Fruit fly (Drosophila melanogaster): ENCODE measurements around the gene Dph3.

Dph3 gene

DNA sequence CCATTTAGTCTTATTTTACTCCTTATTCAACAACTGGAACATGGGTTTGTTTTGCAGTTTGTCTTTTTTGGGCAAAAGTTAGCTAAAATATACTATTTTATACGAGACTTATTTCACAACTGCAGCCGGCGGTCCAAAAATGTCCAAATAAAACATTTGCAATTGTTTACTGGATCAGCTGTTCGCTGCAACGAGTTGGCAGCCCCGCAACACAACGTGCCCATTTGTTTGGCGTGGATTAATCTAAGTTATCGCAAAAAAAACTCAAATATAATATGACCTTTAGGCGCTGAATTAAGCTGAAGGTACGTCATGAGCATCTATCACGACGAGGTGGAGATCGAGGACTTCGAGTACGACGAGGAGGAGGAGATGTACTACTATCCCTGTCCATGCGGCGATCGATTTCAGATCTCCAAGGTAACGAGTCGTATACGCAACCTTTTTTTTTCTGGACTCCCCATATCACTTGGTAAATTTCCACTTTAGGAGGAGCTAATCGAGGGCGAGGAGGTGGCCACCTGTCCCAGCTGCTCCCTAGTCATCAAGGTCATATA, at the start of gene Dph3, which contains the start of gene CG17187:
Dph3 (plus strand) TSS at position 208 of the 557 bp plus-strand sequence.
CG17187 (minus strand) TSS at position 175 of the 557 bp plus-strand sequence.
- TF ChIP-seq CrebA (GFP tag; optimal IDR thresholded peaks at IDR 0.05; ENCODE audit: borderline replicate concordance) (no peak), Rel (GFP tag; optimal IDR thresholded peaks at IDR 0.05) (no peak), Rel (tag; optimal IDR thresholded peaks at IDR 0.05) (peak; percentile 37), Myc (optimal IDR thresholded peaks at IDR 0.05) (peak; percentile 2)

DNA sequence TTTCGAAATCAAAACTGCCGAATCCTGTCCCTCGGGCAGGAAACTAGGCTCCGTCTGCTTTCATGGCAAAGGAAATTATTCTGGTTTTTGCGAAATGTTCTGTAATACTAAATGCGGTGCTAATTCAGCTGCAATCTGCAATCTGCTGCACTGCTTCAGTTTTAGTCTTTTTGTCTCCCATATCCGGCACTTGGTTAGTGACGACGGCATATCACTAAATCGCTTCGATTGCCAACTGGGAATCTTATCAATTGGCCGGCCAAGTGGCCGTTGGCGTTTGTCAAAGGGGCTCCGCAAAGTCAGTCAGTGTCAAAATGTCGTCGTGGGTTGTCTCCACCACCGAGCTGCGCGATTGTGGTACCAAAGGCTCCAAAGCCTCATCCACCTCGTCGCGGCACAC, 35.9 kb upstream of the Dph3 start, which contains the start of gene CG18577:
CG18577 (plus strand) TSS at position 301 of the 400 bp plus-strand sequence.
- no peak for TF ChIP-seq jim (GFP tag; optimal IDR thresholded peaks at IDR 0.05)
- no peak for TF ChIP-seq sage (GFP tag; optimal IDR thresholded peaks at IDR 0.05)
- TF ChIP-seq rgr (GFP tag; optimal IDR thresholded peaks at IDR 0.05) = no peak
- TF ChIP-seq Dfd (GFP tag; optimal IDR thresholded peaks at IDR 0.05) = no peak
- no peak for TF ChIP-seq psq (GFP tag; optimal IDR thresholded peaks at IDR 0.05)

DNA sequence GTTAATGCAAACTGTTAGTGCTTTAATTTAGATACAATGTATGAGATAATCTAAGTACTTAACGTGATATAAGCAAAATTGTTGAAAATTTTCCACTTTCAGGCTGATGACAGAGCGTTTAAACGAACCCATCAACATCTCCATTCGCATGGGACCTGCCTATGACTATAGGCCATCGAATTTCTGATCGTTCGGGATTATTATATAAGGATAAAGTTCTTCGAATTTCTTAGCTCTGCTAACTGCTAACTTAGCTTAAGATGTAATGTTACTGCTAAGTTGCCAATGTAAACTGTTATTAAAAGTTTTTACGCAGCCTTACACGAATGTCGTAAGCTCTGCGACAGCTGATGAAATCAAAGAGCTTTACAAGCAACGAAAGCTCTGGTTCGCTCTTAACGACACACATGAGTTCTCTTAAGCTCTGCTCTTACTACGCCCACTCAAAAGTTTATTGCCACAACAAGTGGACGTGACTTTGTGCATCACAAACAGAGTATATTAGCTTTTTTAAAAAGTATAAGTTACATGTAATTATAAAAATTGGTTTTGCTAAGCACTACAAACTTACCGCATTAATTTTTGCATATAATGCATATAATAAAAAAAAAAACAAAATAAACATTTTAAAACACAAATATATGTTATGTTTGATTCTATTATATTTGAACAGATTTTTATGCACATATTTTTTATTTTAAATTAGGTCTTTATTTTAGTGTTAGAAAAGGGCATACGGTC, 34.9 kb upstream of the Dph3 start:
- TF ChIP-seq pan (optimal IDR thresholded peaks at IDR 0.05) (no peak), foxo (GFP tag; optimal IDR thresholded peaks at IDR 0.05) (peak in 1 of 2 experiments; percentile 96), ey (GFP tag; optimal IDR thresholded peaks at IDR 0.05) (peak; percentile 90), OdsH (GFP tag; optimal IDR thresholded peaks at IDR 0.05) (peak; percentile 96), Dfd (GFP tag; optimal IDR thresholded peaks at IDR 0.05) (peak; percentile 99), sv (GFP tag; optimal IDR thresholded peaks at IDR 0.05) (peak; percentile 95), jim (GFP tag; optimal IDR thresholded peaks at IDR 0.05) (no peak), CG32264 (GFP tag; optimal IDR thresholded peaks at IDR 0.05) (no peak), CrebA (GFP tag; optimal IDR thresholded peaks at IDR 0.05; ENCODE audit: borderline replicate concordance) (no peak), HLH106 (tag; optimal IDR thresholded peaks at IDR 0.05) (peak; percentile 95), N (GFP tag; optimal IDR thresholded peaks at IDR 0.05) (no peak), sage (GFP tag; optimal IDR thresholded peaks at IDR 0.05) (peak; percentile 72), Vsx2 (GFP tag; optimal IDR thresholded peaks at IDR 0.05; ENCODE audit: partially characterized antibody) (no peak), lola (GFP tag; optimal IDR thresholded peaks at IDR 0.05) (no peak), Hr83 (GFP tag; optimal IDR thresholded peaks at IDR 0.05; ENCODE audit: poor library complexity, severe bottlenecking) (no peak), br (GFP tag; optimal IDR thresholded peaks at IDR 0.05) (peak; percentile 90), Jra (GFP tag; optimal IDR thresholded peaks at IDR 0.05) (no peak), rgr (GFP tag; optimal IDR thresholded peaks at IDR 0.05) (peak; percentile 94), Hr78 (GFP tag; optimal IDR thresholded peaks at IDR 0.05) (no peak), dmrt93B (GFP tag; optimal IDR thresholded peaks at IDR 0.05) (peak; percentile 98), Hnf4 (GFP tag; optimal IDR thresholded peaks at IDR 0.05) (peak; percentile 72), CG9705 (GFP tag; optimal IDR thresholded peaks at IDR 0.05) (peak; percentile 94), Rel (GFP tag; optimal IDR thresholded peaks at IDR 0.05) (peak; percentile 73), Rel (tag; optimal IDR thresholded peaks at IDR 0.05) (peak; percentile 65), Myc (optimal IDR thresholded peaks at IDR 0.05) (no peak), Dif (GFP tag; optimal IDR thresholded peaks at IDR 0.05; ENCODE audit: partially characterized antibody) (peak; percentile 4), h (GFP tag; optimal IDR thresholded peaks at IDR 0.05) (peak; percentile 95), woc (GFP tag; optimal IDR thresholded peaks at IDR 0.05) (peak; percentile 92), Sp1 (GFP tag; optimal IDR thresholded peaks at IDR 0.05) (peak; percentile 99), usp (GFP tag; optimal IDR thresholded peaks at IDR 0.05) (no peak), tai (GFP tag; optimal IDR thresholded peaks at IDR 0.05) (peak; percentile 73), Abd-B (GFP tag; optimal IDR thresholded peaks at IDR 0.05) (no peak), GATAd (GFP tag; optimal IDR thresholded peaks at IDR 0.05) (peak; percentile 64), fru (GFP tag; optimal IDR thresholded peaks at IDR 0.05) (peak; percentile 96), psq (GFP tag; optimal IDR thresholded peaks at IDR 0.05) (peak; percentile 98), Mio (GFP tag; optimal IDR thresholded peaks at IDR 0.05) (no peak), dsf (GFP tag; optimal IDR thresholded peaks at IDR 0.05; ENCODE audit: borderline replicate concordance) (peak; percentile 80), dl (GFP tag; optimal IDR thresholded peaks at IDR 0.05; ENCODE audit: insufficient read depth in 1 of 2, partially characterized antibody in 2 of 2) (no peak), brk (GFP tag; optimal IDR thresholded peaks at IDR 0.05) (peak; percentile 88)

Data from whole organism, wandering third instar larva.